Worm (Caenorhabditis elegans): ENCODE measurements around the gene clec-80.
"Not testable (repeated sequence)": the region's sequence is repeated elsewhere in the genome, so short reads cannot be mapped to it uniquely, and the experiment has no call there.

Gene clec-80

ce11 chrIV:2823446-2823845, at the start of gene clec-80:
Gene clec-80, plus strand, starts transcription at chrIV:2823746.
- TF ChIP-seq elt-3 (tag; optimal IDR thresholded peaks at IDR 0.05), result no peak
- TF ChIP-seq drap-1 (GFP tag; optimal IDR thresholded peaks at IDR 0.05), result no peak
- no peak for TF ChIP-seq blmp-1 (tag; optimal IDR thresholded peaks at IDR 0.05)
- TF ChIP-seq ceh-83 (GFP tag; optimal IDR thresholded peaks at IDR 0.05), result no peak
- no peak for TF ChIP-seq mls-2 (tag; optimal IDR thresholded peaks at IDR 0.05)
- no peak for TF ChIP-seq nhr-237 (tag; optimal IDR thresholded peaks at IDR 0.05)

ce11 chrIV:2774500-2774899, 49.0 kb upstream of the clec-80 start:
- TF ChIP-seq ces-1 (GFP tag; optimal IDR thresholded peaks at IDR 0.05) (no peak), cnd-1 (tag; optimal IDR thresholded peaks at IDR 0.05) (no peak), nhr-237 (tag; optimal IDR thresholded peaks at IDR 0.05) (peak; percentile 69), mep-1 (tag; optimal IDR thresholded peaks at IDR 0.05) (no peak), pha-4 (tag; optimal IDR thresholded peaks at IDR 0.05) (peak; percentile 24)

- TF ChIP-seq sptf-1 (tag; optimal IDR thresholded peaks at IDR 0.05) (peak; percentile 11), hlh-1 (tag; optimal IDR thresholded peaks at IDR 0.05) (peak; percentile 42), nhr-237 (tag; optimal IDR thresholded peaks at IDR 0.05) (no peak), unc-120 (tag; optimal IDR thresholded peaks at IDR 0.05; ENCODE audit: poor library complexity, severe bottlenecking) (peak; percentile 51)
Observed at ce11 chrIV:2775992-2776630, 47.4 kb upstream of the clec-80 start.

- TF ChIP-seq ceh-39 (tag; optimal IDR thresholded peaks at IDR 0.05) (no peak), sem-2 (GFP tag; optimal IDR thresholded peaks at IDR 0.05) (no peak), nhr-28 (tag; optimal IDR thresholded peaks at IDR 0.05) (no peak), flh-1 (GFP tag; optimal IDR thresholded peaks at IDR 0.05) (no peak), ceh-43 (GFP tag; optimal IDR thresholded peaks at IDR 0.05) (no peak), drap-1 (GFP tag; optimal IDR thresholded peaks at IDR 0.05) (no peak), ztf-11 (tag; optimal IDR thresholded peaks at IDR 0.05) (no peak), snpc-4 (tag; optimal IDR thresholded peaks at IDR 0.05) (no peak), zip-8 (tag; optimal IDR thresholded peaks at IDR 0.05) (no peak), lsy-2 (tag; optimal IDR thresholded peaks at IDR 0.05) (no peak), blmp-1 (tag; optimal IDR thresholded peaks at IDR 0.05) (no peak), ceh-83 (GFP tag; optimal IDR thresholded peaks at IDR 0.05) (no peak), unc-39 (tag; optimal IDR thresholded peaks at IDR 0.05) (no peak), ham-2 (GFP tag; optimal IDR thresholded peaks at IDR 0.05) (no peak)
Observed at ce11 chrIV:2776733-2777132, 46.8 kb upstream of the clec-80 start.

ce11 chrIV:2777841-2778240, 45.7 kb upstream of the clec-80 start, which contains the start of gene Y54G2A.72:
Gene Y54G2A.72, plus strand, starts transcription at chrIV:2778141.
- not testable (repeated sequence) for TF ChIP-seq unc-39, cnd-1, ceh-39 (tag; optimal IDR thresholded peaks at IDR 0.05)

ce11 chrIV:2782793-2783540, 40.6 kb upstream of the clec-80 start, which contains the start of gene Y54G2A.12:
Gene Y54G2A.12, minus strand, starts transcription at chrIV:2782843.
- TF ChIP-seq elt-3 (tag; optimal IDR thresholded peaks at IDR 0.05) (no peak), blmp-1 (tag; optimal IDR thresholded peaks at IDR 0.05) (no peak), sptf-1 (tag; optimal IDR thresholded peaks at IDR 0.05) (no peak), nhr-76 (tag; optimal IDR thresholded peaks at IDR 0.05) (no peak)

ce11 chrIV:2785057-2785456, 38.5 kb upstream of the clec-80 start:
- TF ChIP-seq pha-4 (tag; optimal IDR thresholded peaks at IDR 0.05) (peak; percentile 71), unc-62 (GFP tag; optimal IDR thresholded peaks at IDR 0.05) (peak; percentile 13), hlh-1 (tag; optimal IDR thresholded peaks at IDR 0.05) (no peak), ztf-11 (tag; optimal IDR thresholded peaks at IDR 0.05) (no peak), ces-1 (GFP tag; optimal IDR thresholded peaks at IDR 0.05) (peak; percentile 90), flh-1 (GFP tag; optimal IDR thresholded peaks at IDR 0.05) (no peak)

All from whole organism, mixed stage, embryonic.